Worm (Caenorhabditis elegans): ENCODE measurements around the gene sre-51.

Gene sre-51

ce11 chrII:12335430-12335829, 23.8 kb downstream of the sre-51 start, which contains the start of gene sre-52:
TSS of gene sre-52 (plus strand) at chrII:12335730.
- no peak for TF ChIP-seq hmbx-1 (tag; optimal IDR thresholded peaks at IDR 0.05)
- TF ChIP-seq ama-1 (optimal IDR thresholded peaks at IDR 0.05) = no peak
- no peak for TF ChIP-seq ets-7 (tag; optimal IDR thresholded peaks at IDR 0.05)
- TF ChIP-seq tra-4 (tag; optimal IDR thresholded peaks at IDR 0.05) = no peak
- TF ChIP-seq ceh-13 (GFP tag; optimal IDR thresholded peaks at IDR 0.05) = no peak
- TF ChIP-seq pes-1 (GFP tag; IDR thresholded peaks at IDR 0.05) = no peak
- no peak for TF ChIP-seq ceh-36 (tag; optimal IDR thresholded peaks at IDR 0.05)
- no peak for TF ChIP-seq tbx-11 (GFP tag; IDR thresholded peaks at IDR 0.05)
- TF ChIP-seq scrt-1 (GFP tag; IDR thresholded peaks at IDR 0.05) = no peak
- no peak for TF ChIP-seq sea-1 (GFP tag; conservative IDR thresholded peaks at IDR 0.05)
- no peak for TF ChIP-seq hnd-1 (tag; optimal IDR thresholded peaks at IDR 0.05)
- no peak for TF ChIP-seq tbx-37 (GFP tag; conservative IDR thresholded peaks at IDR 0.05)
- no peak for TF ChIP-seq aly-1 (tag; optimal IDR thresholded peaks at IDR 0.05)
- no peak for TF ChIP-seq B0310.2 (tag; optimal IDR thresholded peaks at IDR 0.05)
- TF ChIP-seq flt-1 (GFP tag; IDR thresholded peaks at IDR 0.05) = no peak
- TF ChIP-seq hmg-4 (GFP tag; optimal IDR thresholded peaks at IDR 0.05) = no peak
- TF ChIP-seq F13C5.2 (tag; optimal IDR thresholded peaks at IDR 0.05) = no peak

ce11 chrII:12339152-12339551, 27.5 kb downstream of the sre-51 start:
- TF ChIP-seq F13C5.2 (tag; optimal IDR thresholded peaks at IDR 0.05) (peak; percentile 7), sea-1 (GFP tag; conservative IDR thresholded peaks at IDR 0.05) (0 out of 2 replicates have a peak, but pooled peaks have one; percentile 34), ama-1 (optimal IDR thresholded peaks at IDR 0.05) (no peak)

DNA sequence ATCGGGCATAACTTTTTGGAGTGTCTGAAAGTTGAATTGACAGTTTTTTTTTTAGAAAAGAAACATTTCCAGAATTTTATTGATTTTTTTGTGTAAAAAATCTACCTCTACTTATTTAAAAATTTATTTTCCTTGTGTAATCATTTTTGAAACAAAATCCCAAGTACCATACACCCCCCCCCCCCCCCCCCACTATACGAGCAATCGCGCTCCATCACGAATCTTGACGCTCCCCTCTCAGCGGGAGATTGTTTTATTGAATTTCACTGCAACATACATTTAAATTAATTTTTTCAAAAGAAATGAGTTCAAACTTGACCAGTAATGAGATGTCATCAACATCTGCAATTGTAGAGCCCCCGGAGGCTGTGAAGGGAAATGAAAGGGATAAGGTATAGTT, 28.0 kb downstream of the sre-51 start, which contains the start of gene sop-2:
Gene sop-2 (plus strand): TSS at position 301 of the 400 bp plus-strand sequence.
- TF ChIP-seq flt-1 (GFP tag; IDR thresholded peaks at IDR 0.05) (no peak), ama-1 (optimal IDR thresholded peaks at IDR 0.05) (no peak), aly-1 (tag; optimal IDR thresholded peaks at IDR 0.05) (no peak), hmbx-1 (tag; optimal IDR thresholded peaks at IDR 0.05) (no peak), tra-4 (tag; optimal IDR thresholded peaks at IDR 0.05) (no peak), pes-1 (GFP tag; IDR thresholded peaks at IDR 0.05) (no peak), ets-7 (tag; optimal IDR thresholded peaks at IDR 0.05) (no peak), ceh-36 (tag; optimal IDR thresholded peaks at IDR 0.05) (no peak), B0310.2 (tag; optimal IDR thresholded peaks at IDR 0.05) (no peak), F13C5.2 (tag; optimal IDR thresholded peaks at IDR 0.05) (no peak)

DNA sequence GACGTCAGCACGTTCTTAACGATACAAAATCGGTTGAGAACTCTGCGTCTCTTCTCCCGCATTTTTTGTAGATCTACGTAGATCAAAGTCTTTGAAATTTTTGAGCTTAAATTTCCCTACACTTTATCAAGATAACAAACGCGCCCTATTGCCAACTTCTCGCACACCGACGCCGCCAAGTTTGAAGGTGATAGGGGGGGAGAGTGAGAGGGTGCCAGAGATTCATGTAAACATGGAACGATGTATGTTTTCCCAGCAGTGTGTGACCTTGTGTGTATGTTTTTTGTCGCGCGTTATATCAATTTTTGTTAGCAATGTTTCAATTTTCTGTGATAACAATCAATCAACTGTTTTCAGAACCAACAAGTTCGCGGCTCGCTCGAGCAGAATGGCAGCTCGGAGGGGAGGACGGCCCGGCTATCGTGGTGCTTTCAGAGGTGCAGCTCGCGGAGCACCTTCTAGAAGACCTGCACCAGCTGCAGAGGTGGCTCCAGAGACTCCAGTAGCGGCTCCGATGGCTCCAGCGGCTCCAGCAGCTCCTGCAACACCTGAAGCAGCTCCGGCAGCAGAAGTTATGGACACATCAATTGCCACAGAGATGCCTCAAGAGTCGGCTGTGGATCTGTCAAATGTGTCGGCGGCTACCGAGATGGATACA, 30.0 kb downstream of the sre-51 start:
- TF ChIP-seq hmg-4 (GFP tag; optimal IDR thresholded peaks at IDR 0.05) = no peak
- no peak for TF ChIP-seq ceh-36 (tag; optimal IDR thresholded peaks at IDR 0.05)
- no peak for TF ChIP-seq scrt-1 (GFP tag; IDR thresholded peaks at IDR 0.05)
- TF ChIP-seq flt-1 (GFP tag; IDR thresholded peaks at IDR 0.05) = no peak
- no peak for TF ChIP-seq tbx-11 (GFP tag; IDR thresholded peaks at IDR 0.05)
- no peak for TF ChIP-seq pes-1 (GFP tag; IDR thresholded peaks at IDR 0.05)
- no peak for TF ChIP-seq ets-7 (tag; optimal IDR thresholded peaks at IDR 0.05)

DNA sequence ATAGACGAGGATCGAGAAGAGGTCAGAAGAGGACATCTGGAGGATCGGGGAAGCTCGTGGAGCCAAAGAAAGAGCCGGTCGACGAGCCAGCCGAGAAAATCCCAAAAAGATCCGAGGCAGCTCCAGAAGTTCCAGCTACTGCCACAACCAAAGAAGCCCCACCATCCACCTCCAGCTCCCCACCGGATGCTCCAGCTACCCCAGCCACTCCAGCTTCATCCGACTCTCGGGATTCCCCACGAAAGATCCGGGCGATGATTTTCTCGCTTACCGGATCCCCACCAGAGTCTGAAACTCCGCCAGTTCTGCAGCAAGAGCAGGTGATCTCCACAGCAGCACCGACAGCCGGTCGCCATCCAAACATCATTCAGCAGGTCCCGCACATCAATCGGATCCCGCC, 31.3 kb downstream of the sre-51 start:
- TF ChIP-seq ama-1 (optimal IDR thresholded peaks at IDR 0.05) (no peak), ets-7 (tag; optimal IDR thresholded peaks at IDR 0.05) (no peak)

DNA sequence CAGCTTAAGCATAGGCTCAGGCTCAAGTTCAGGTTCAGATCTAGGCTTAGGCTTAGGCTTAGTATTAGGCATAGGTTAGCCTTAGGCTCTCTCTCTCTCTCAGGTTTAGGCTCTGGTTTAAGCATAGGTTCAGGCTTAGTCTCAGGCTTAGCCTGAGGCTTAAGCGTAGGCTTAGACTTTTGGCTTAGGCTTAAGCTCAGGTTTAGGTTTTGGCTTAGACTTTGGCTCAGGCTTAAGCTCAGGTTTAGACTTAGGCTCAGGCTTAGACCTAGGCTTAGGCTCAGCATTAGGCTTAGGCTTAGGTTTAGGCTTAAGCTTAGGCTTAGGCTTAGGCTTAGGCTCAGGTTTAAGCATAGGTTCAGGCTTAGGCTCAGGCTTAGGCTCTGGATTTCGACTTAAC, 32.0 kb downstream of the sre-51 start:
- TF ChIP-seq pes-1 (GFP tag; IDR thresholded peaks at IDR 0.05) (no peak), ceh-36 (tag; optimal IDR thresholded peaks at IDR 0.05) (peak; percentile 77)

- TF ChIP-seq tra-4 (tag; optimal IDR thresholded peaks at IDR 0.05) (no peak), pes-1 (GFP tag; IDR thresholded peaks at IDR 0.05) (0 out of 2 replicates have a peak, but pooled peaks have one; percentile 34)
Observed at ce11 chrII:12344787-12345186, 33.1 kb downstream of the sre-51 start, which contains the start of gene C44C11.6. TSS of gene C44C11.6 (plus strand) at chrII:12344809.

ce11 chrII:12346289-12346989, 34.8 kb downstream of the sre-51 start:
- TF ChIP-seq ceh-13 (GFP tag; optimal IDR thresholded peaks at IDR 0.05) = no peak

DNA sequence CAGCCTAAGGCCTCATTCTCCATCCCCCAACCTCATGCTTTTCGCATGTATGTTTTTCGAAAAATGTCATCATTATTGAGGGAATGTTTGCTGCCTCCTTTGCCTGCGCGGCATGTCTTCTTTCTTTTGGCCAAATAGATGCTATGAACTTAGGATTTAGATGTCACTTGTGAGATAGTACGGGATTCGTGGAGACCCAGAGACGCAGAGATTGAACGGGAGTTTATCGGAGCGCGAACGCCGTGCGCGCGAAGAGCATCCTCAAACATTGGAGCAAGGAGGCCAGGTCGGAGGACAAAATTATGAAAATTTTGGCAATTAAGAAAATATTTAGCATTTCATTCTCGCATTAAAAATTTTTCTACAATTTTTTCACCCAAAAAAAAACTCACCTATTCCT, 37.3 kb downstream of the sre-51 start:
- TF ChIP-seq ets-7 (tag; optimal IDR thresholded peaks at IDR 0.05) (no peak), hmg-4 (GFP tag; optimal IDR thresholded peaks at IDR 0.05) (no peak), tra-4 (tag; optimal IDR thresholded peaks at IDR 0.05) (no peak), ceh-36 (tag; optimal IDR thresholded peaks at IDR 0.05) (no peak)

All from whole organism, early embryonic.